Fruit fly (Drosophila melanogaster): Measurements from ENCODE around the gene Rph.
A peak's percentile ranks its signal among the peaks of the same experiment; 100 is the strongest.

Gene Rph

dm6 chrX:10738835-10739371, 18.6 kb downstream of the Rph start (continued):
- TF ChIP-seq CG18011 (GFP tag; optimal IDR thresholded peaks at IDR 0.05) (no peak), gce (GFP tag; IDR thresholded peaks at IDR 0.05) (peak; percentile 27; the same call in 1 of the 3 replicates), psq (GFP tag; optimal IDR thresholded peaks at IDR 0.05) (peak; percentile 27), Doc3 (GFP tag; IDR thresholded peaks at IDR 0.05; ENCODE audit: partially characterized antibody) (no peak), Rfx (GFP tag; IDR thresholded peaks at IDR 0.05) (no peak; the same call in 1 of the 2 replicates), hbn (GFP tag; IDR thresholded peaks at IDR 0.05; ENCODE audit: partially characterized antibody) (no peak), Drgx (GFP tag; IDR thresholded peaks at IDR 0.05) (0 out of 2 replicates have a peak, but pooled peaks have one; percentile 33), Lim3 (GFP tag; IDR thresholded peaks at IDR 0.05) (no peak), abd-A (tag; optimal IDR thresholded peaks at IDR 0.05) (peak; percentile 39), CG11247 (GFP tag; IDR thresholded peaks at IDR 0.05) (no peak), gem (tag; optimal IDR thresholded peaks at IDR 0.05) (no peak), CG8944 (GFP tag; optimal IDR thresholded peaks at IDR 0.05) (no peak), Dek (tag; optimal IDR thresholded peaks at IDR 0.05) (no peak), Abd-B (GFP tag; optimal IDR thresholded peaks at IDR 0.05) (peak; percentile 36), sqz (GFP tag; optimal IDR thresholded peaks at IDR 0.05) (peak; percentile 94), sisA (GFP tag; IDR thresholded peaks at IDR 0.05) (no peak), CG3838 (GFP tag; optimal IDR thresholded peaks at IDR 0.05) (peak; percentile 73), CG8290 (GFP tag; optimal IDR thresholded peaks at IDR 0.05) (peak; percentile 17), CG8290 (tag; optimal IDR thresholded peaks at IDR 0.05) (peak in 1 of 2 experiments; percentile 30), crol (GFP tag; IDR thresholded peaks at IDR 0.05) (peak; percentile 93), CG10274 (GFP tag; optimal IDR thresholded peaks at IDR 0.05) (no peak), CG5180 (GFP tag; optimal IDR thresholded peaks at IDR 0.05) (peak; percentile 85), emc (GFP tag; optimal IDR thresholded peaks at IDR 0.05) (no peak), fd96Cb (tag; optimal IDR thresholded peaks at IDR 0.05) (no peak), CG8089 (GFP tag; optimal IDR thresholded peaks at IDR 0.05) (no peak), H15 (GFP tag; IDR thresholded peaks at IDR 0.05) (no peak), HmgD (GFP tag; optimal IDR thresholded peaks at IDR 0.05) (no peak), MESR4 (GFP tag; optimal IDR thresholded peaks at IDR 0.05) (no peak), Gug (GFP tag; IDR thresholded peaks at IDR 0.05) (no peak), CG10209 (GFP tag; optimal IDR thresholded peaks at IDR 0.05) (peak; percentile 64), exex (tag; optimal IDR thresholded peaks at IDR 0.05) (no peak), ind (GFP tag; optimal IDR thresholded peaks at IDR 0.05) (no peak), CG16863 (GFP tag; optimal IDR thresholded peaks at IDR 0.05) (no peak), CHES-1-like (GFP tag; optimal IDR thresholded peaks at IDR 0.05) (peak; percentile 8), pnt (GFP tag; optimal IDR thresholded peaks at IDR 0.05) (no peak), Bgb (GFP tag; IDR thresholded peaks at IDR 0.05; ENCODE audit: partially characterized antibody) (no peak), sr (GFP tag; IDR thresholded peaks at IDR 0.05) (0 out of 3 replicates have a peak, but pooled peaks have one; percentile 17), Ssrp (tag; optimal IDR thresholded peaks at IDR 0.05) (no peak), CG2889 (GFP tag; IDR thresholded peaks at IDR 0.05) (no peak), CG8924 (tag; optimal IDR thresholded peaks at IDR 0.05) (peak; percentile 13), z (GFP tag; IDR thresholded peaks at IDR 0.05) (no peak), CG17829 (tag; optimal IDR thresholded peaks at IDR 0.05) (no peak), CG31388 (GFP tag; optimal IDR thresholded peaks at IDR 0.05) (no peak), CG1603 (tag; optimal IDR thresholded peaks at IDR 0.05) (peak; percentile 11), CG3281 (GFP tag; optimal IDR thresholded peaks at IDR 0.05) (no peak), vvl (GFP tag; IDR thresholded peaks at IDR 0.05) (peak; percentile 58; the same call in 1 of the 2 replicates)

Measured in whole organism, embryonic.